Fruit fly (Drosophila melanogaster): ENCODE data around the gene Asciz.

Asciz gene

DNA sequence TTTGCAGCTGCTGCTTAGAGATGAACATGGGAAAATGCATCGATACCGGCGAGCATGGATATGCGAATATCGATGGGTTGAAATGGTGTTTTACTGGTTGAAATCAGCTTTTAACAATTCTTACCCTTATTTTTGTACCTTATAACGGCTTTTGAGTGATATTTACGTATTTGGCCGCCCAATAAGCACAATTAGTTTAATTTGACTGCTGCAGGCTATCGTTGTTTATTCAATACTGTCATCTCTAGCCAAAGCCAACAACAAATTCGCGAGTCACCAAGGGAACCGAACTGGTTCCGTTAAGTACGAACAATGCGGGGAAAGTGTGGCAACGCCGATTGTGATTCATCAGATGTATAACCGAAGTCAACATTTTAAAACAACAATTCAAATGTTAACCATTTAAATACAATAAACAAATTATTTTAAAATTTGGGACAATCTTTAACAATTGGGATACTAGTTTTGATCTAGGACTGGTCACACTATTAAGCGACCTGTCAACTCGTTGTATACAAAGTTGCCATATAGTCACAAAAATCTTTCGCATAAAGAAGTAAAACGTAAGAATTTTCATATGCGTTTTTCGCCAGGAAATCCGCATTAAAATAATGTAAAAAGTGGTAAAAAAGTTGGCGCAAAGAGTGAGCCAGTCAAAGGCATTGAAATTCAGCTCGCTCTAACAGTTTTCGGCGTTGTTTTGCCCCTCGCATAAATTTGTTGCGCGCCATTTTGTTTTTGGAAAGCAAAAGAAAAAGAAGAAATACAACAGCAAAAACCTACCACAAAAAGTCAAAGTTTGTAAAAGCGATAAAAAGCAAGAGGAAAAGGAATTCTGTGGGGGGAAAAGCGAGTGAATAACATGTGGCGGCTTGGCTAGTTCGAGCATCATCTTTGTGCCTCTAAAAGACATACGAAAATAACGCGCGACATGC is 17.7 kb downstream of the Asciz start, which contains the start of the genes Usp5 and BtbVII (continued):
- TF ChIP-seq Ptx1 (GFP tag; IDR thresholded peaks at IDR 0.05) (peak; percentile 58), so (GFP tag; IDR thresholded peaks at IDR 0.05) (0 out of 3 replicates have a peak, but pooled peaks have one; percentile 7), Awh (GFP tag; IDR thresholded peaks at IDR 0.05) (peak; percentile 60), jigr1 (GFP tag; IDR thresholded peaks at IDR 0.05) (no peak), CG10431 (GFP tag; optimal IDR thresholded peaks at IDR 0.05) (no peak), hkb (optimal IDR thresholded peaks at IDR 0.05) (peak; percentile 77), hkb (GFP tag; IDR thresholded peaks at IDR 0.05) (peak; percentile 50), CG8924 (tag; optimal IDR thresholded peaks at IDR 0.05) (peak; percentile 77), unc-4 (GFP tag; IDR thresholded peaks at IDR 0.05; ENCODE audit: partially characterized antibody) (peak; percentile 98), C15 (GFP tag; IDR thresholded peaks at IDR 0.05) (no peak), CTCF (GFP tag; optimal IDR thresholded peaks at IDR 0.05) (no peak), sens-2 (GFP tag; IDR thresholded peaks at IDR 0.05) (no peak), sima (GFP tag; optimal IDR thresholded peaks at IDR 0.05) (no peak), Opbp (GFP tag; IDR thresholded peaks at IDR 0.05; ENCODE audit: partially characterized antibody) (peak; percentile 87; the same call in 2 of the 3 replicates), nmo (GFP tag; optimal IDR thresholded peaks at IDR 0.05) (peak; percentile 61), dati (GFP tag; IDR thresholded peaks at IDR 0.05) (no peak), H15 (GFP tag; IDR thresholded peaks at IDR 0.05) (0 out of 3 replicates have a peak, but pooled peaks have one; percentile 13), cwo (GFP tag; optimal IDR thresholded peaks at IDR 0.05) (no peak), ems (GFP tag; optimal IDR thresholded peaks at IDR 0.05) (peak; percentile 67), CG3726 (GFP tag; IDR thresholded peaks at IDR 0.05) (no peak), CG10366 (GFP tag; IDR thresholded peaks at IDR 0.05) (peak; percentile 50), GATAe (GFP tag; conservative IDR thresholded peaks at IDR 0.05) (no peak), run (tag; optimal IDR thresholded peaks at IDR 0.05) (no peak), CG7271 (tag; optimal IDR thresholded peaks at IDR 0.05) (no peak), CG10209 (GFP tag; optimal IDR thresholded peaks at IDR 0.05) (peak; percentile 56), bigmax (GFP tag; optimal IDR thresholded peaks at IDR 0.05) (no peak), CG6689 (GFP tag; IDR thresholded peaks at IDR 0.05) (0 out of 2 replicates have a peak, but pooled peaks have one; percentile 27), ranshi (GFP tag; IDR thresholded peaks at IDR 0.05) (no peak), corto (GFP tag; optimal IDR thresholded peaks at IDR 0.05) (peak; percentile 27), CG2199 (GFP tag; IDR thresholded peaks at IDR 0.05) (no peak), CG6254 (GFP tag; optimal IDR thresholded peaks at IDR 0.05) (no peak), Kr (GFP tag; optimal IDR thresholded peaks at IDR 0.05) (no peak), Meics (GFP tag; optimal IDR thresholded peaks at IDR 0.05) (peak; percentile 23), CG17568 (GFP tag; optimal IDR thresholded peaks at IDR 0.05) (no peak), al (GFP tag; IDR thresholded peaks at IDR 0.05) (peak; percentile 36; the same call in 1 of the 2 replicates), slou (GFP tag; optimal IDR thresholded peaks at IDR 0.05) (no peak), Dip2 (GFP tag; IDR thresholded peaks at IDR 0.05) (no peak), ase (GFP tag; IDR thresholded peaks at IDR 0.05) (no peak; the same call in 2 of the 3 replicates), nerfin-1 (tag; optimal IDR thresholded peaks at IDR 0.05) (peak; percentile 10), sna (GFP tag; IDR thresholded peaks at IDR 0.05; ENCODE audit: partially characterized antibody) (peak; percentile 99), Bdp1 (GFP tag; optimal IDR thresholded peaks at IDR 0.05) (peak; percentile 64), Dp (GFP tag; optimal IDR thresholded peaks at IDR 0.05) (peak; percentile 44), CG11247 (GFP tag; IDR thresholded peaks at IDR 0.05) (peak; percentile 48; the same call in 1 of the 2 replicates), Med (GFP tag) (peak; percentile 96), HmgZ (tag; optimal IDR thresholded peaks at IDR 0.05) (peak; percentile 69), lmd (GFP tag; IDR thresholded peaks at IDR 0.05) (peak; percentile 45; the same call in 1 of the 2 replicates), chinmo (GFP tag; IDR thresholded peaks at IDR 0.05; ENCODE audit: partially characterized antibody) (peak; percentile 99), CG9876 (GFP tag; optimal IDR thresholded peaks at IDR 0.05) (peak; percentile 10), CG5180 (GFP tag; optimal IDR thresholded peaks at IDR 0.05) (peak; percentile 24)
